Worm (Caenorhabditis elegans) whole organism, late embryonic: Measurements from ENCODE around the gene krr-1.

ENCODE experiments used
- C08G9.2 ChIP-seq: sonication (generic microtip); optimal IDR thresholded peaks from 2 replicates; lab custom pipeline; 2016; ENCODE audit warnings: mild to moderate bottlenecking, missing genetic modification characterization, moderate library complexity, missing compliant biosample characterization
- T23F11.4 ChIP-seq: fragments of 200-800 bp; sonication (Bioruptor generic); optimal IDR thresholded peaks from 2 replicates; lab custom pipeline; 2018; ENCODE audit warnings: mild to moderate bottlenecking, missing genetic modification characterization, missing compliant biosample characterization
- ceh-6 ChIP-seq: fragments of 200-800 bp; sonication (Bioruptor generic); optimal IDR thresholded peaks from 2 replicates; lab custom pipeline; 2018; ENCODE audit warnings: mild to moderate bottlenecking, missing genetic modification characterization, missing compliant biosample characterization
- che-1 ChIP-seq: sonication (generic microtip); optimal IDR thresholded peaks from 2 replicates; lab custom pipeline; 2016; ENCODE audit warnings: mild to moderate bottlenecking, missing genetic modification characterization, missing compliant biosample characterization
- nhr-232 ChIP-seq: sonication (generic microtip); optimal IDR thresholded peaks from 2 replicates; lab custom pipeline; 2016; ENCODE audit warnings: missing genetic modification characterization, missing compliant biosample characterization

DNA sequence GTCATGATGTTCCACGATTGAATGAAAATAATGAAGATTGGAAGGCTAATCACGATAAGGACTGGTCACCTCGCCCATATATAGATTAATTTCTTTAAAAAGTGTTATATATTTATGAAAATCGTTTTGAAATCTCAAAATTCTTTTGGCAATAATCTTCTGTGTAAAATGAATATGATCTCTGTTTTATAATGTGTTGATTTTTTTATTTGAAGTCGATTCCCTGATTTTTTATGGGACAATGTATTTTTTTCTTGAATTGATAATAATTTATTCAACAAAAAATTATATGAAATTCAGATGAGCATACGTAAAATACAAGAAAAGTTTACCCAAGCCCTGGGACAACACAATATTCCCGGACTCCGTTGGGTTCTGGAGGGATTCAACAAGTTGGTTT, 8.5 kb downstream of the krr-1 start, which contains the start of gene C05C8.1:
- TF ChIP-seq nhr-232 (tag; lab: Kevin White, UChicago) (no peak), T23F11.4 (no peak), C08G9.2 (no peak), ceh-6 (GFP tag; lab: Kevin White, UChicago) (no peak), che-1 (tag; lab: Kevin White, UChicago) (no peak)
